Worm (Caenorhabditis elegans) whole organism, early embryonic: ENCODE results near the gene F49H6.8.

Experiments used
- ama-1 ChIP-seq: fragments of 150-350 bp; optimal IDR thresholded peaks from 2 replicates; lab custom pipeline; 2014
- hmg-4 ChIP-seq: fragments of 200-800 bp; sonication (Bioruptor generic); optimal IDR thresholded peaks from 2 replicates; lab custom pipeline; 2018; ENCODE audit warnings: mild to moderate bottlenecking, missing genetic modification characterization, missing compliant biosample characterization
- pes-1 ChIP-seq: fragments of 200-800 bp; sonication (Bioruptor generic); IDR thresholded peaks from 2 replicates; pipeline ENCODE4 v1.3.6; 2022; ENCODE audit warnings: missing genetic modification reagents, missing genetic modification characterization, missing compliant biosample characterization
- scrt-1 ChIP-seq: fragments of 200-800 bp; sonication (Bioruptor generic); IDR thresholded peaks from 2 replicates; pipeline ENCODE4 v1.3.6; 2022; ENCODE audit warnings: missing genetic modification characterization, missing compliant biosample characterization
- sea-1 ChIP-seq: fragments of 200-800 bp; sonication (Bioruptor generic); conservative IDR thresholded peaks from 2 replicates; pipeline ENCODE4 v1.3.6; 2022; ENCODE audit warnings: missing genetic modification characterization, missing compliant biosample characterization

DNA sequence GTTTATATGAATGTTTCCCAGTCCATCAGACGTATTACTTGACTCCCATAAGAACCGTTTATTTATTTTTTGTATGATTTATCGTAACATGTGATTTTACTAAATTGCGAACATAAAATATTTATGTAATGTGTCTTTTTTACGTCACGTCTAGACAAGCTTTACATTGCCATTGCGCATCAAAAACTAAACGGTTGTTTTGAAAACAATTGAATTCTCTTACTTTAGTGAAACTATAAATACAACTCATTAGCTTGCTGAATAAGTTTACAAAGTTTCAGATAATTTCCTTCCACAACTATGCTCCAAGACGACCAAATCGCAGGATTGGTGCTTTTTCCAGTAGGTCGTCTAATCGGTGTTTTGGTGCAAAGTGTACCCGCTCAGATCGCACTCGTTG is 47.5 kb downstream of the F49H6.8 start, which contains the start of gene srx-54:
- TF ChIP-seq hmg-4 (no peak), ama-1 (lab: Kevin White, UChicago) (no peak), pes-1 (GFP tag; lab: Robert Waterston, UW) (no peak), sea-1 (GFP tag; lab: Robert Waterston, UW) (no peak), scrt-1 (no peak)
